Fruit fly (Drosophila melanogaster) whole organism, embryonic: ENCODE measurements around the gene CG13077.

Experiments
- BEAF-32 ChIP-seq: fragments of 200-800 bp; sonication (Bioruptor generic); optimal IDR thresholded peaks from 3 replicates; lab custom pipeline; 2017; ENCODE audit warnings: missing biosample characterization, missing genetic modification characterization, mild to moderate bottlenecking, moderate library complexity, missing genetic modification reagents
- CG10959 ChIP-seq: fragments of 200-800 bp; sonication (Bioruptor generic); IDR thresholded peaks from 2 replicates; pipeline ENCODE4 v1.3.6; 2022; ENCODE audit warnings: missing biosample characterization, missing genetic modification characterization
- CG10979 ChIP-seq: fragments of 200-800 bp; sonication (Bioruptor generic); optimal IDR thresholded peaks from 2 replicates; lab custom pipeline; 2018; ENCODE audit warnings: missing biosample characterization, mild to moderate bottlenecking, missing genetic modification characterization, moderate library complexity
- CG11695 ChIP-seq: fragments of 200-800 bp; sonication (Bioruptor generic); IDR thresholded peaks from 3 replicates; pipeline ENCODE4 v1.3.6; 2022; ENCODE audit warnings: missing biosample characterization, missing genetic modification characterization
- CG11723 ChIP-seq: fragments of 200-800 bp; sonication (Bioruptor generic); optimal IDR thresholded peaks from 2 replicates; lab custom pipeline; 2017; ENCODE audit warnings: missing biosample characterization, mild to moderate bottlenecking, missing genetic modification characterization
- CG12155 ChIP-seq: fragments of 200-800 bp; sonication (Bioruptor generic); optimal IDR thresholded peaks from 3 replicates; lab custom pipeline; 2016; ENCODE audit warnings: missing biosample characterization, missing genetic modification characterization
- CG12219 ChIP-seq: fragments of 200-800 bp; sonication (Bioruptor generic); optimal IDR thresholded peaks from 3 replicates; lab custom pipeline; 2018; ENCODE audit warnings: missing biosample characterization, mild to moderate bottlenecking, missing genetic modification characterization
- CG15479 ChIP-seq: fragments of 200-800 bp; sonication (Bioruptor generic); optimal IDR thresholded peaks from 3 replicates; lab custom pipeline; 2019; ENCODE audit warnings: missing biosample characterization, mild to moderate bottlenecking, missing genetic modification characterization, moderate library complexity
- CG15696 ChIP-seq: fragments of 200-800 bp; sonication (Bioruptor generic); optimal IDR thresholded peaks from 2 replicates; lab custom pipeline; 2019; ENCODE audit warnings: missing biosample characterization, mild to moderate bottlenecking, missing genetic modification characterization, moderate library complexity
- CG17361 ChIP-seq: fragments of 200-800 bp; sonication (Bioruptor generic); IDR thresholded peaks from 3 replicates; pipeline ENCODE4 v1.3.6; 2022; ENCODE audit warnings: missing biosample characterization, missing genetic modification characterization
- CG32532 ChIP-seq: fragments of 200-800 bp; sonication (Bioruptor generic); IDR thresholded peaks from 2 replicates; pipeline ENCODE4 v1.3.6; 2022; ENCODE audit warnings: missing biosample characterization, missing genetic modification characterization
- CG32767 ChIP-seq: fragments of 200-800 bp; sonication (Bioruptor generic); IDR thresholded peaks from 2 replicates; pipeline ENCODE4 v1.3.6; 2022; ENCODE audit warnings: missing biosample characterization, missing genetic modification characterization
- CG7271 ChIP-seq: fragments of 200-800 bp; sonication (Bioruptor generic); optimal IDR thresholded peaks from 2 replicates; lab custom pipeline; 2018; ENCODE audit warnings: missing biosample characterization, mild to moderate bottlenecking, missing genetic modification characterization, moderate library complexity
- CG7987 ChIP-seq: fragments of 200-800 bp; sonication (Bioruptor generic); optimal IDR thresholded peaks from 2 replicates; lab custom pipeline; 2018; ENCODE audit warnings: missing biosample characterization, mild to moderate bottlenecking, missing genetic modification characterization, moderate library complexity
- CG8290 ChIP-seq, 3 experiments: fragments of 200-800 bp; sonication (Bioruptor generic); optimal IDR thresholded peaks; 2 replicates each; lab custom pipeline; 2016 to 2019; ENCODE audit warnings: missing biosample characterization in 3 of 3, missing genetic modification characterization in 3 of 3, mild to moderate bottlenecking in 2 of 3, moderate library complexity in 1 of 3
- CG9437 ChIP-seq: fragments of 200-800 bp; sonication (Bioruptor generic); optimal IDR thresholded peaks from 2 replicates; lab custom pipeline; 2018; ENCODE audit warnings: missing biosample characterization, mild to moderate bottlenecking, missing genetic modification characterization
- CG9609 ChIP-seq: fragments of 200-800 bp; sonication (Bioruptor generic); optimal IDR thresholded peaks from 3 replicates; lab custom pipeline; 2016; ENCODE audit warnings: missing biosample characterization, missing genetic modification characterization
- D ChIP-seq, 2 experiments: fragments of 200-800 bp in 1 of 2; fragments of >200 bp in 1 of 2; sonication (Bioruptor generic) in 1 of 2; optimal IDR thresholded peaks; 2 replicates in 1 of 2; 3 replicates in 1 of 2; lab custom pipeline; 2017; ENCODE audit warnings: mild to moderate bottlenecking in 1 of 2, missing biosample characterization in 1 of 2, missing genetic modification characterization in 1 of 2, missing genetic modification reagents in 1 of 2
- Dp ChIP-seq: fragments of 200-800 bp; sonication (Bioruptor generic); optimal IDR thresholded peaks from 2 replicates; lab custom pipeline; 2018; ENCODE audit warnings: missing biosample characterization, mild to moderate bottlenecking, missing genetic modification characterization, moderate library complexity
- Hsf ChIP-seq: fragments of 200-800 bp; sonication (Bioruptor generic); optimal IDR thresholded peaks from 3 replicates; lab custom pipeline; 2016; ENCODE audit warnings: missing biosample characterization, missing genetic modification characterization
- Lhr ChIP-seq: fragments of 200-800 bp; sonication (Bioruptor generic); optimal IDR thresholded peaks from 3 replicates; lab custom pipeline; 2017; ENCODE audit warnings: mild to moderate bottlenecking, missing biosample characterization, missing genetic modification reagents, missing genetic modification characterization
- MBD-R2 ChIP-seq: fragments of 200-800 bp; sonication (Bioruptor generic); IDR thresholded peaks from 2 replicates; pipeline ENCODE4 v1.3.6; 2022; ENCODE audit warnings: missing biosample characterization, missing genetic modification characterization
- Nf-YC ChIP-seq: fragments of 200-800 bp; optimal IDR thresholded peaks from 3 replicates; lab custom pipeline; 2019; ENCODE audit warnings: missing biosample characterization, mild to moderate bottlenecking, missing genetic modification characterization, moderate library complexity
- Xrp1 ChIP-seq: fragments of 200-800 bp; sonication (Bioruptor generic); IDR thresholded peaks from 2 replicates; pipeline ENCODE4 v1.3.6; 2022; ENCODE audit warnings: missing biosample characterization, missing genetic modification characterization
- bab2 ChIP-seq: fragments of 200-800 bp; sonication (Bioruptor generic); optimal IDR thresholded peaks from 2 replicates; lab custom pipeline; 2016; ENCODE audit warnings: missing biosample characterization, missing genetic modification characterization
- bcd ChIP-seq: fragments of 200-800 bp; sonication (Bioruptor generic); optimal IDR thresholded peaks from 2 replicates; lab custom pipeline; 2017; ENCODE audit warnings: missing biosample characterization, mild to moderate bottlenecking, missing genetic modification characterization
- bsh ChIP-seq, 2 experiments: fragments of 200-800 bp; sonication (Bioruptor generic); optimal IDR thresholded peaks; 2 replicates each; lab custom pipeline; 2017 to 2018; ENCODE audit warnings: mild to moderate bottlenecking in 2 of 2, missing biosample characterization in 2 of 2, missing genetic modification characterization in 2 of 2, moderate library complexity in 1 of 2
- chif ChIP-seq, 2 experiments: fragments of 200-800 bp; sonication (Bioruptor generic); optimal IDR thresholded peaks; 3 replicates each; lab custom pipeline; 2016; ENCODE audit warnings: missing biosample characterization in 2 of 2, missing genetic modification characterization in 2 of 2
- chinmo ChIP-seq: fragments of 200-800 bp; sonication (Bioruptor generic); IDR thresholded peaks from 4 replicates; pipeline ENCODE4 v1.3.6; 2022; ENCODE audit warnings: missing biosample characterization, missing genetic modification characterization; ENCODE audit not compliant: partially characterized antibody
- dysf ChIP-seq: fragments of 200-800 bp; sonication (Bioruptor generic); IDR thresholded peaks from 3 replicates; pipeline ENCODE4 v1.3.6; 2022; ENCODE audit warnings: missing biosample characterization, missing genetic modification characterization
- fd64A ChIP-seq: fragments of 200-800 bp; sonication (Bioruptor generic); optimal IDR thresholded peaks from 3 replicates; lab custom pipeline; 2018; ENCODE audit warnings: missing biosample characterization, mild to moderate bottlenecking, missing genetic modification characterization
- fu2 ChIP-seq: fragments of 200-800 bp; sonication (Bioruptor generic); optimal IDR thresholded peaks from 2 replicates; lab custom pipeline; 2016; ENCODE audit warnings: missing biosample characterization, missing genetic modification characterization
- gcm ChIP-seq: fragments of 200-800 bp; sonication (Bioruptor generic); optimal IDR thresholded peaks from 2 replicates; lab custom pipeline; 2019; ENCODE audit warnings: missing biosample characterization, mild to moderate bottlenecking, missing genetic modification characterization, moderate library complexity
- gt ChIP-seq: fragments of 200-800 bp; sonication (Bioruptor generic); IDR thresholded peaks from 2 replicates; pipeline ENCODE4 v1.3.6; 2022; ENCODE audit warnings: missing biosample characterization, missing genetic modification characterization
- lilli ChIP-seq: fragments of 200-800 bp; sonication (Bioruptor generic); optimal IDR thresholded peaks from 3 replicates; lab custom pipeline; 2016; ENCODE audit warnings: missing biosample characterization, missing genetic modification characterization
- nom ChIP-seq: fragments of 200-800 bp; sonication (Bioruptor generic); optimal IDR thresholded peaks from 2 replicates; lab custom pipeline; 2017; ENCODE audit warnings: missing biosample characterization, missing genetic modification characterization, mild to moderate bottlenecking, moderate library complexity, missing genetic modification reagents
- oc ChIP-seq: fragments of 200-800 bp; sonication (Bioruptor generic); optimal IDR thresholded peaks from 2 replicates; lab custom pipeline; 2018; ENCODE audit warnings: missing biosample characterization, mild to moderate bottlenecking, missing genetic modification characterization, moderate library complexity
- otp ChIP-seq: fragments of 200-800 bp; sonication (Bioruptor generic); IDR thresholded peaks from 3 replicates; pipeline ENCODE4, ENCODE4 v1.3.6; 2022; ENCODE audit warnings: missing biosample characterization, missing genetic modification characterization
- pho ChIP-seq: fragments of 200-800 bp; sonication (Bioruptor generic); optimal IDR thresholded peaks from 2 replicates; lab custom pipeline; 2016; ENCODE audit warnings: missing biosample characterization, missing genetic modification characterization
- prd ChIP-seq, 3 experiments: fragments of >200 bp in 2 of 3; fragments of 200-800 bp in 1 of 3; sonication (Bioruptor generic) in 1 of 3; optimal IDR thresholded peaks in 2 of 3; IDR thresholded peaks in 1 of 3; 2 replicates in 2 of 3; 3 replicates in 1 of 3; pipeline versions ENCODE4 v1.3.6 to Lab custom; 2017 to 2022; ENCODE audit warnings: missing biosample characterization in 1 of 3, missing genetic modification characterization in 1 of 3
- row ChIP-seq: fragments of 200-800 bp; sonication (Bioruptor generic); IDR thresholded peaks from 3 replicates; pipeline ENCODE4 v1.3.6; 2022; ENCODE audit warnings: missing biosample characterization, missing genetic modification characterization
- scrt ChIP-seq: fragments of 200-800 bp; sonication (Bioruptor generic); optimal IDR thresholded peaks from 2 replicates; lab custom pipeline; 2018; ENCODE audit warnings: missing biosample characterization, mild to moderate bottlenecking, missing genetic modification characterization, moderate library complexity
- sisA ChIP-seq: fragments of 200-800 bp; sonication (Bioruptor generic); IDR thresholded peaks from 2 replicates; pipeline ENCODE4 v1.3.6; 2022; ENCODE audit warnings: missing biosample characterization, missing genetic modification characterization
- tio ChIP-seq: fragments of 200-800 bp; sonication (Bioruptor generic); optimal IDR thresholded peaks from 2 replicates; lab custom pipeline; 2017; ENCODE audit warnings: missing biosample characterization, missing genetic modification characterization, inconsistent platforms
- twi ChIP-seq: fragments of 200-800 bp; optimal IDR thresholded peaks from 2 replicates; lab custom pipeline; 2019; ENCODE audit warnings: missing biosample characterization, mild to moderate bottlenecking, missing genetic modification characterization, moderate library complexity
- unc-4 ChIP-seq: fragments of 200-800 bp; sonication (Bioruptor generic); IDR thresholded peaks from 2 replicates; pipeline ENCODE4 v1.3.6; 2022; ENCODE audit warnings: missing biosample characterization, missing genetic modification characterization; ENCODE audit not compliant: partially characterized antibody
- zen ChIP-seq: fragments of 200-800 bp; sonication (Bioruptor generic); optimal IDR thresholded peaks from 3 replicates; lab custom pipeline; 2018; ENCODE audit warnings: missing biosample characterization, mild to moderate bottlenecking, missing genetic modification characterization, moderate library complexity

CG13077 gene

DNA sequence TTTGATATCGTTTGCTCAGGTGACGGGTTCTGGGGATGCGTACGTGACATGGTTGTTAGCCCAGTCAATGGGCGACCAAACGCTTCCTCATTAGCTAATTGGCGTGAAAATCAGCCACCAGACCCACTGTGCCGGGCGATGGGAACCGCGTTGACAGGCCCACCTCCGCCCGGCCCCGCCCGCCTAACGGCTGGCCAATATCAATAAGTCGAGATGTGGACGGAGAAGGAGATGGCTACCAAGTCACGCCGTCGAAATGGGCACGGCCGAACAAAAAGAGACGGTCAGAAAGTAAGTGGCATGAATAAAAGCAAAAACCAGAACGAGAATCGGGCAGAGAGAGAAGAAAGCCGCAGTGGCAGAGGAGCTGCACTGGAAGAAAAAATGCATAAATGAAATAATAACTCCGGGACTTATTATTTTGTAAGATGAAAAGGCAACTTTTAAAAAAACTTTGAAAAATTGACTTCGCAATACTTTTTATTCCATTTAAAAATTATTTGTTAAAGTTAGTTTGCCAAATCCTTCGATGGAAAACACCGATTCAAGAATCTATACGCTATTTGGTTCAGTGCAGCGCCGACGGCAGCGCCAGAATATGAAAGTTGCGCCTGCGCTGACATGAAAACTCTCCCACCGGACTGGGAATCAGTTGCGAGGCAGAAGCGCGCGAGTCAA lies 27.7 kb upstream of the CG13077 start, which contains the start of gene CG13082 (continued):
- TF ChIP-seq CG10979 (peak; percentile 85), Xrp1 (GFP tag; lab: Robert Waterston, UW) (peak; percentile 81), dysf (GFP tag; lab: Robert Waterston, UW) (0 out of 3 replicates have a peak, but pooled peaks have one; percentile 17), CG9609 (peak; percentile 9), Lhr (GFP tag; lab: Kevin White, UChicago) (peak; percentile 44), row (peak; percentile 61), CG17361 (peak; percentile 77), CG32532 (GFP tag; lab: Robert Waterston, UW) (no peak), zen (peak; percentile 33), CG11695 (GFP tag; lab: Robert Waterston, UW) (no peak), CG7271 (tag; lab: Kevin White, UChicago) (no peak), gcm (GFP tag; lab: Kevin White, UChicago) (peak; percentile 54), Nf-YC (tag; lab: Kevin White, UChicago) (no peak), CG32767 (GFP tag; lab: Robert Waterston, UW) (0 out of 2 replicates have a peak, but pooled peaks have one; percentile 16), bab2 (GFP tag; lab: Kevin White, UChicago) (peak; percentile 55), gt (GFP tag; lab: Robert Waterston, UW) (no peak), sisA (GFP tag; lab: Robert Waterston, UW) (peak; percentile 42; the same call in 1 of the 2 replicates), Dp (GFP tag; lab: Kevin White, UChicago) (no peak), D (optimal IDR thresholded peaks at IDR 0.05; lab: Kevin White, UChicago) (no peak), D (GFP tag; optimal IDR thresholded peaks at IDR 0.05; lab: Kevin White, UChicago) (peak; percentile 75), fu2 (GFP tag; lab: Kevin White, UChicago) (no peak), chif (GFP tag; optimal IDR thresholded peaks at IDR 0.05; lab: Kevin White, UChicago) (peak; percentile 39 to 51), CG8290 (GFP tag; optimal IDR thresholded peaks at IDR 0.05; lab: Kevin White, UChicago) (peak; percentile 26), CG8290 (tag; optimal IDR thresholded peaks at IDR 0.05; lab: Kevin White, UChicago) (no peak), fd64A (GFP tag; lab: Kevin White, UChicago) (no peak), tio (GFP tag; lab: Kevin White, UChicago) (peak; percentile 19), MBD-R2 (GFP tag; lab: Robert Waterston, UW) (no peak), otp (GFP tag; lab: Robert Waterston, UW) (0 out of 3 replicates have a peak, but pooled peaks have one; percentile 5), CG10959 (0 out of 2 replicates have a peak, but pooled peaks have one; percentile 18), CG15479 (GFP tag; lab: Kevin White, UChicago) (no peak), CG11723 (GFP tag; lab: Kevin White, UChicago) (peak; percentile 35), CG12155 (GFP tag; lab: Kevin White, UChicago) (peak; percentile 10), bsh (GFP tag; optimal IDR thresholded peaks at IDR 0.05; lab: Kevin White, UChicago) (peak; percentile 77 to 90), lilli (GFP tag; lab: Kevin White, UChicago) (peak; percentile 29), prd (optimal IDR thresholded peaks at IDR 0.05; lab: Kevin White, UChicago) (no peak), prd (GFP tag; IDR thresholded peaks at IDR 0.05; lab: Robert Waterston, UW) (peak; percentile 64; the same call in 2 of the 3 replicates), oc (tag; lab: Kevin White, UChicago) (peak; percentile 50), chinmo (GFP tag; lab: Robert Waterston, UW) (no peak), CG9437 (peak; percentile 16), unc-4 (no peak), CG15696 (tag; lab: Kevin White, UChicago) (peak; percentile 23), bcd (GFP tag; lab: Kevin White, UChicago) (peak; percentile 39), nom (GFP tag; lab: Kevin White, UChicago) (peak; percentile 53), Hsf (peak; percentile 51), CG12219 (peak; percentile 2), pho (peak; percentile 28), twi (peak; percentile 39), CG7987 (GFP tag; lab: Kevin White, UChicago) (no peak), BEAF-32 (no peak), scrt (GFP tag; lab: Kevin White, UChicago) (no peak)
